Fruit fly (Drosophila melanogaster) whole organism, wandering third instar larva: ENCODE results near the gene alpha-Est9.

ENCODE experiments used
- HLH106 ChIP-seq: fragments of 200-800 bp; optimal IDR thresholded peaks from 3 replicates; lab custom pipeline; 2019; ENCODE audit warnings: missing biosample characterization, mild to moderate bottlenecking, missing genetic modification characterization, moderate library complexity
- Hr83 ChIP-seq: fragments of 200-300 bp; sonication (Bioruptor generic); optimal IDR thresholded peaks from 2 replicates; lab custom pipeline; 2016; ENCODE audit warnings: missing biosample characterization, mild to moderate bottlenecking, missing genetic modification characterization, moderate library complexity; ENCODE audit not compliant: poor library complexity, severe bottlenecking
- ey ChIP-seq: fragments of 200-800 bp; sonication (Bioruptor generic); optimal IDR thresholded peaks from 2 replicates; lab custom pipeline; 2016; ENCODE audit warnings: missing biosample characterization, missing genetic modification characterization
- foxo ChIP-seq, 2 experiments: fragments of 200-800 bp; sonication (Bioruptor generic); optimal IDR thresholded peaks; 2 replicates in 1 of 2; 3 replicates in 1 of 2; lab custom pipeline; 2016 to 2017; ENCODE audit warnings: missing biosample characterization in 2 of 2, missing genetic modification characterization in 2 of 2
- sv ChIP-seq: fragments of 200-800 bp; sonication (Bioruptor generic); optimal IDR thresholded peaks from 3 replicates; lab custom pipeline; 2016; ENCODE audit warnings: missing biosample characterization, missing genetic modification characterization

dm6 chr3R:7493171-7493570 is 11.7 kb downstream of the alpha-Est9 start, which contains the start of gene CG42656:
- TF ChIP-seq HLH106 (tag; lab: Kevin White, UChicago) (no peak), foxo (GFP tag; optimal IDR thresholded peaks at IDR 0.05; lab: Kevin White, UChicago) (no peak), Hr83 (GFP tag; lab: Kevin White, UChicago) (no peak), sv (no peak), ey (GFP tag; lab: Kevin White, UChicago) (no peak)
